Fruit fly (Drosophila melanogaster): Measurements from ENCODE around the gene Acox3.

The Acox3 gene

DNA sequence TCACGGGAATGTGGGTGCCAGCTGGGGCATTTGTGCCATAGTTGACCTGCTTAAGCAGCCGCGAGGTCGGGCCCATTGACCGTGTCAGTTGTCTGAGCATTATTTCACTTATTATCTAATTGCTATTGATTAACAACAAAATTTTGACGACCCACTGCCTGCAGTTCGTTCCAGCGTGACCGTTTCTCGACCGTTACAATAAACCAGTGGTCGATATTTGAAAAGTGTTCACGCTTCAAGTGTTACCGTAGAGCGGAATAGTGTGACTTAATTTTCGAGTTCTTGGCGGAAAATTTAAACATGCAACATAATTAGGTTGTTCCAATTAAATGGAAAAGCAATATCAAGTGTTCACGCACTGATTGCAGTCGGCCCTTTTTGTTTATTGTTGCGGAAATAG, 19.3 kb upstream of the Acox3 start, which contains the start of gene HemK1 (continued):
- TF ChIP-seq CG9932 (GFP tag; IDR thresholded peaks at IDR 0.05) = 0 out of 2 replicates have a peak, but pooled peaks have one; percentile 30
- TF ChIP-seq ERR (GFP tag; optimal IDR thresholded peaks at IDR 0.05) = peak; percentile 18
- no peak for TF ChIP-seq H15 (GFP tag; IDR thresholded peaks at IDR 0.05)
- no peak for TF ChIP-seq slp2 (GFP tag; optimal IDR thresholded peaks at IDR 0.05)
- no peak for TF ChIP-seq crol (GFP tag; IDR thresholded peaks at IDR 0.05)
- no peak for TF ChIP-seq CG6854 (GFP tag; optimal IDR thresholded peaks at IDR 0.05)
- TF ChIP-seq CG42726 (GFP tag; IDR thresholded peaks at IDR 0.05; ENCODE audit: partially characterized antibody) = no peak
- no peak for TF ChIP-seq CG32532 (GFP tag; IDR thresholded peaks at IDR 0.05)
- TF ChIP-seq HLH3B (GFP tag; IDR thresholded peaks at IDR 0.05) = no peak
- TF ChIP-seq CG14441 (GFP tag; IDR thresholded peaks at IDR 0.05) = no peak
- no peak for TF ChIP-seq CG1602 (GFP tag; optimal IDR thresholded peaks at IDR 0.05)
- peak; percentile 7 for TF ChIP-seq Nf-YB (GFP tag; optimal IDR thresholded peaks at IDR 0.05)
- TF ChIP-seq cwo (GFP tag; optimal IDR thresholded peaks at IDR 0.05) = no peak
- no peak for TF ChIP-seq Vsx1 (GFP tag; optimal IDR thresholded peaks at IDR 0.05)
- TF ChIP-seq ftz-f1 (GFP tag; optimal IDR thresholded peaks at IDR 0.05) = peak; percentile 97
- no peak for TF ChIP-seq C15 (GFP tag; IDR thresholded peaks at IDR 0.05)
- TF ChIP-seq tin (GFP tag; optimal IDR thresholded peaks at IDR 0.05) = no peak
- no peak for TF ChIP-seq CG1529 (GFP tag; optimal IDR thresholded peaks at IDR 0.05)
- TF ChIP-seq CG3847 (GFP tag; IDR thresholded peaks at IDR 0.05) = peak; percentile 57
- no peak for TF ChIP-seq sr (GFP tag; IDR thresholded peaks at IDR 0.05)
- TF ChIP-seq dmrt11E (tag; optimal IDR thresholded peaks at IDR 0.05) = no peak
- TF ChIP-seq row (GFP tag; IDR thresholded peaks at IDR 0.05) = peak; percentile 40; the same call in 1 of the 3 replicates
- no peak for TF ChIP-seq wek (GFP tag; optimal IDR thresholded peaks at IDR 0.05)
- TF ChIP-seq crc (GFP tag; optimal IDR thresholded peaks at IDR 0.05) = no peak
- TF ChIP-seq bbx (GFP tag; IDR thresholded peaks at IDR 0.05; ENCODE audit: partially characterized antibody) = no peak
- no peak for TF ChIP-seq Hsf (GFP tag; optimal IDR thresholded peaks at IDR 0.05)
- TF ChIP-seq chinmo (GFP tag; IDR thresholded peaks at IDR 0.05; ENCODE audit: partially characterized antibody) = peak; percentile 56; the same call in 1 of the 4 replicates
- no peak for TF ChIP-seq Oaz (GFP tag; IDR thresholded peaks at IDR 0.05)
- no peak for TF ChIP-seq CG2889 (GFP tag; IDR thresholded peaks at IDR 0.05)
- no peak for TF ChIP-seq CG7963 (GFP tag; IDR thresholded peaks at IDR 0.05; ENCODE audit: partially characterized antibody)
- no peak for TF ChIP-seq CG7839 (tag; optimal IDR thresholded peaks at IDR 0.05)
- TF ChIP-seq CG7745 (tag; optimal IDR thresholded peaks at IDR 0.05) = no peak
- TF ChIP-seq CG7556 (GFP tag; optimal IDR thresholded peaks at IDR 0.05) = no peak
- no peak for TF ChIP-seq maf-S (GFP tag; optimal IDR thresholded peaks at IDR 0.05)
- peak; percentile 58 for TF ChIP-seq HmgD (GFP tag; optimal IDR thresholded peaks at IDR 0.05)
- 0 out of 3 replicates have a peak, but pooled peaks have one; percentile 29 for TF ChIP-seq CG2199 (GFP tag; IDR thresholded peaks at IDR 0.05)
- peak; percentile 50 for TF ChIP-seq CG3995 (GFP tag; optimal IDR thresholded peaks at IDR 0.05)
- TF ChIP-seq pnt (GFP tag; optimal IDR thresholded peaks at IDR 0.05) = no peak
- TF ChIP-seq ranshi (GFP tag; IDR thresholded peaks at IDR 0.05) = no peak
- no peak for TF ChIP-seq slbo (GFP tag; IDR thresholded peaks at IDR 0.05)
- TF ChIP-seq dati (GFP tag; IDR thresholded peaks at IDR 0.05) = no peak
- peak; percentile 14; the same call in 1 of the 2 replicates for TF ChIP-seq CG2129 (GFP tag; IDR thresholded peaks at IDR 0.05; ENCODE audit: partially characterized antibody)
- TF ChIP-seq Dp (GFP tag; optimal IDR thresholded peaks at IDR 0.05) = peak; percentile 98
- TF ChIP-seq danr (GFP tag; IDR thresholded peaks at IDR 0.05) = no peak
- TF ChIP-seq CG10462 (GFP tag; optimal IDR thresholded peaks at IDR 0.05) = no peak
- TF ChIP-seq Kr (GFP tag; optimal IDR thresholded peaks at IDR 0.05) = no peak
- TF ChIP-seq CG11504 (tag; optimal IDR thresholded peaks at IDR 0.05) = peak; percentile 42
- TF ChIP-seq CG8478 (optimal IDR thresholded peaks at IDR 0.05) = no peak
- TF ChIP-seq cas (GFP tag; IDR thresholded peaks at IDR 0.05) = no peak
- peak; percentile 64 for TF ChIP-seq Ets97D (GFP tag; optimal IDR thresholded peaks at IDR 0.05)
- TF ChIP-seq Hmr (GFP tag; optimal IDR thresholded peaks at IDR 0.05) = peak; percentile 46
- no peak for TF ChIP-seq sima (GFP tag; optimal IDR thresholded peaks at IDR 0.05)

Measured in whole organism, embryonic.